Fruit fly (Drosophila melanogaster) whole organism, embryonic: Measurements from ENCODE around the gene CG6005.

Experiments used
- Atf6 ChIP-seq: fragments of 200-800 bp; sonication (Bioruptor generic); IDR thresholded peaks from 2 replicates; pipeline ENCODE4 v1.3.6; 2022; ENCODE audit warnings: missing biosample characterization, missing genetic modification characterization
- B-H1 ChIP-seq: fragments of 200-800 bp; sonication (Bioruptor generic); IDR thresholded peaks from 3 replicates; pipeline ENCODE4 v1.3.6; 2022; ENCODE audit warnings: missing biosample characterization, missing genetic modification characterization
- BEAF-32 ChIP-seq: fragments of 200-800 bp; sonication (Bioruptor generic); optimal IDR thresholded peaks from 3 replicates; lab custom pipeline; 2017; ENCODE audit warnings: missing biosample characterization, missing genetic modification characterization, mild to moderate bottlenecking, moderate library complexity, missing genetic modification reagents
- CG12104 ChIP-seq: fragments of 200-800 bp; sonication (Bioruptor generic); optimal IDR thresholded peaks from 3 replicates; lab custom pipeline; 2016; ENCODE audit warnings: missing biosample characterization, missing genetic modification characterization
- CG12219 ChIP-seq: fragments of 200-800 bp; sonication (Bioruptor generic); optimal IDR thresholded peaks from 3 replicates; lab custom pipeline; 2018; ENCODE audit warnings: missing biosample characterization, mild to moderate bottlenecking, missing genetic modification characterization
- CG1233 ChIP-seq: fragments of 200-800 bp; sonication (Bioruptor generic); optimal IDR thresholded peaks from 4 replicates; lab custom pipeline; 2018; ENCODE audit warnings: missing biosample characterization, mild to moderate bottlenecking, missing genetic modification characterization
- CG12391 ChIP-seq: fragments of 200-800 bp; sonication (Bioruptor generic); optimal IDR thresholded peaks from 3 replicates; lab custom pipeline; 2018; ENCODE audit warnings: missing biosample characterization, mild to moderate bottlenecking, missing genetic modification characterization, moderate library complexity
- CG15011 ChIP-seq: fragments of 200-800 bp; sonication (Bioruptor generic); optimal IDR thresholded peaks from 3 replicates; lab custom pipeline; 2018; ENCODE audit warnings: missing biosample characterization, mild to moderate bottlenecking, missing genetic modification characterization
- CG15696 ChIP-seq: fragments of 200-800 bp; sonication (Bioruptor generic); optimal IDR thresholded peaks from 2 replicates; lab custom pipeline; 2019; ENCODE audit warnings: missing biosample characterization, mild to moderate bottlenecking, missing genetic modification characterization, moderate library complexity
- CG17186 ChIP-seq: fragments of 200-800 bp; sonication (Bioruptor generic); optimal IDR thresholded peaks from 3 replicates; lab custom pipeline; 2017; ENCODE audit warnings: missing biosample characterization, missing genetic modification reagents, missing genetic modification characterization
- CG17361 ChIP-seq: fragments of 200-800 bp; sonication (Bioruptor generic); IDR thresholded peaks from 3 replicates; pipeline ENCODE4 v1.3.6; 2022; ENCODE audit warnings: missing biosample characterization, missing genetic modification characterization
- CG17912 ChIP-seq: fragments of 200-800 bp; sonication (Bioruptor generic); optimal IDR thresholded peaks from 2 replicates; lab custom pipeline; 2018; ENCODE audit warnings: missing biosample characterization, mild to moderate bottlenecking, missing genetic modification characterization
- CG1832 ChIP-seq: fragments of 200-800 bp; sonication (Bioruptor generic); optimal IDR thresholded peaks from 2 replicates; lab custom pipeline; 2017; ENCODE audit warnings: missing biosample characterization, mild to moderate bottlenecking, missing genetic modification characterization, inconsistent platforms
- CG18764 ChIP-seq: fragments of 200-800 bp; sonication (Bioruptor generic); optimal IDR thresholded peaks from 3 replicates; lab custom pipeline; 2016; ENCODE audit warnings: missing biosample characterization, missing genetic modification characterization
- CG2712 ChIP-seq: fragments of 200-800 bp; optimal IDR thresholded peaks from 3 replicates; lab custom pipeline; 2019; ENCODE audit warnings: missing biosample characterization, mild to moderate bottlenecking, missing genetic modification characterization, moderate library complexity
- CG2875 ChIP-seq: fragments of 200-800 bp; sonication (Bioruptor generic); optimal IDR thresholded peaks from 2 replicates; lab custom pipeline; 2017; ENCODE audit warnings: missing biosample characterization, mild to moderate bottlenecking, missing genetic modification characterization, missing genetic modification reagents
- CG30020 ChIP-seq: fragments of 200-800 bp; optimal IDR thresholded peaks from 2 replicates; lab custom pipeline; 2019; ENCODE audit warnings: missing biosample characterization, mild to moderate bottlenecking, missing genetic modification characterization, moderate library complexity
- CG3847 ChIP-seq: fragments of 200-800 bp; sonication (Bioruptor generic); IDR thresholded peaks from 2 replicates; pipeline ENCODE4 v1.3.6; 2022; ENCODE audit warnings: missing biosample characterization, missing genetic modification characterization
- CG3995 ChIP-seq: fragments of 200-800 bp; sonication (Bioruptor generic); optimal IDR thresholded peaks from 3 replicates; lab custom pipeline; 2016; ENCODE audit warnings: missing biosample characterization, missing genetic modification characterization
- CG43689 ChIP-seq: fragments of 200-800 bp; sonication (Bioruptor generic); IDR thresholded peaks from 2 replicates; pipeline ENCODE4 v1.3.6; 2022; ENCODE audit warnings: missing biosample characterization, missing genetic modification characterization
- CG6254 ChIP-seq: fragments of 200-800 bp; sonication (Bioruptor generic); optimal IDR thresholded peaks from 3 replicates; lab custom pipeline; 2017; ENCODE audit warnings: mild to moderate bottlenecking, missing biosample characterization, missing genetic modification reagents, missing genetic modification characterization
- CG6765 ChIP-seq: fragments of 200-800 bp; sonication (Bioruptor generic); optimal IDR thresholded peaks from 3 replicates; lab custom pipeline; 2017; ENCODE audit warnings: missing biosample characterization, mild to moderate bottlenecking, missing genetic modification characterization
- CG8924 ChIP-seq: fragments of 200-800 bp; optimal IDR thresholded peaks from 3 replicates; lab custom pipeline; 2019; ENCODE audit warnings: missing biosample characterization, mild to moderate bottlenecking, missing genetic modification characterization, moderate library complexity
- CG9797 ChIP-seq: fragments of 200-800 bp; sonication (Bioruptor generic); optimal IDR thresholded peaks from 3 replicates; lab custom pipeline; 2018; ENCODE audit warnings: missing biosample characterization, mild to moderate bottlenecking, missing genetic modification characterization
- Deaf1 ChIP-seq: fragments of 200-800 bp; optimal IDR thresholded peaks from 3 replicates; lab custom pipeline; 2019; ENCODE audit warnings: missing biosample characterization, mild to moderate bottlenecking, missing genetic modification characterization, moderate library complexity
- Dref ChIP-seq: fragments of 200-800 bp; sonication (Bioruptor generic); IDR thresholded peaks from 2 replicates; pipeline ENCODE4 v1.3.6; 2022; ENCODE audit warnings: missing biosample characterization, missing genetic modification characterization
- Ets97D ChIP-seq: fragments of 200-800 bp; sonication (Bioruptor generic); optimal IDR thresholded peaks from 3 replicates; lab custom pipeline; 2016; ENCODE audit warnings: missing biosample characterization, missing genetic modification characterization
- Gug ChIP-seq: fragments of 200-800 bp; sonication (Bioruptor generic); IDR thresholded peaks from 4 replicates; pipeline ENCODE4 v1.3.6; 2022; ENCODE audit warnings: missing biosample characterization, missing genetic modification characterization
- Hr51 ChIP-seq, 2 experiments: fragments of 200-800 bp; sonication (Bioruptor generic); optimal IDR thresholded peaks; 2 replicates in 1 of 2; 3 replicates in 1 of 2; lab custom pipeline; 2016 to 2018; ENCODE audit warnings: missing biosample characterization in 2 of 2, missing genetic modification characterization in 2 of 2, mild to moderate bottlenecking in 1 of 2, moderate library complexity in 1 of 2
- Hr78 ChIP-seq, 2 experiments: fragments of 200-800 bp in 1 of 2; fragments of >200 bp in 1 of 2; sonication (Bioruptor generic) in 1 of 2; optimal IDR thresholded peaks; 2 replicates each; lab custom pipeline; 2017 to 2019; ENCODE audit warnings: missing biosample characterization in 2 of 2, missing genetic modification characterization in 2 of 2, mild to moderate bottlenecking in 1 of 2, moderate library complexity in 1 of 2
- MBD-R2 ChIP-seq: fragments of 200-800 bp; sonication (Bioruptor generic); IDR thresholded peaks from 2 replicates; pipeline ENCODE4 v1.3.6; 2022; ENCODE audit warnings: missing biosample characterization, missing genetic modification characterization
- MESR4 ChIP-seq: fragments of 200-800 bp; sonication (Bioruptor generic); optimal IDR thresholded peaks from 2 replicates; lab custom pipeline; 2018; ENCODE audit warnings: missing biosample characterization, mild to moderate bottlenecking, missing genetic modification characterization, moderate library complexity
- Mad ChIP-seq: fragments of 200-800 bp; sonication (Bioruptor generic); optimal IDR thresholded peaks from 2 replicates; lab custom pipeline; 2016; ENCODE audit warnings: missing biosample characterization, missing genetic modification characterization
- Nf-YC ChIP-seq: fragments of 200-800 bp; optimal IDR thresholded peaks from 3 replicates; lab custom pipeline; 2019; ENCODE audit warnings: missing biosample characterization, mild to moderate bottlenecking, missing genetic modification characterization, moderate library complexity
- Six4 ChIP-seq: fragments of 200-800 bp; sonication (Bioruptor generic); optimal IDR thresholded peaks from 2 replicates; lab custom pipeline; 2016; ENCODE audit warnings: missing biosample characterization, missing genetic modification characterization
- Taf1 ChIP-seq: fragments of 200-800 bp; sonication (Bioruptor generic); IDR thresholded peaks from 2 replicates; pipeline ENCODE4 v1.3.6; 2022; ENCODE audit warnings: missing biosample characterization, missing genetic modification characterization
- YL-1 ChIP-seq: fragments of 200-800 bp; sonication (Bioruptor generic); optimal IDR thresholded peaks from 3 replicates; lab custom pipeline; 2017; ENCODE audit warnings: missing biosample characterization, mild to moderate bottlenecking, missing genetic modification characterization
- bab2 ChIP-seq: fragments of 200-800 bp; sonication (Bioruptor generic); optimal IDR thresholded peaks from 2 replicates; lab custom pipeline; 2016; ENCODE audit warnings: missing biosample characterization, missing genetic modification characterization
- br ChIP-seq: fragments of >200 bp; optimal IDR thresholded peaks from 2 replicates; lab custom pipeline; 2017
- chif ChIP-seq, 2 experiments: fragments of 200-800 bp; sonication (Bioruptor generic); optimal IDR thresholded peaks; 3 replicates each; lab custom pipeline; 2016; ENCODE audit warnings: missing biosample characterization in 2 of 2, missing genetic modification characterization in 2 of 2
- eve ChIP-seq, 2 experiments: fragments of >200 bp; optimal IDR thresholded peaks; 2 replicates each; lab custom pipeline; 2017; ENCODE audit warnings: missing biosample characterization in 2 of 2, missing genetic modification characterization in 2 of 2
- fd64A ChIP-seq: fragments of 200-800 bp; sonication (Bioruptor generic); optimal IDR thresholded peaks from 3 replicates; lab custom pipeline; 2018; ENCODE audit warnings: missing biosample characterization, mild to moderate bottlenecking, missing genetic modification characterization
- gcm ChIP-seq: fragments of 200-800 bp; sonication (Bioruptor generic); optimal IDR thresholded peaks from 2 replicates; lab custom pipeline; 2019; ENCODE audit warnings: missing biosample characterization, mild to moderate bottlenecking, missing genetic modification characterization, moderate library complexity
- gem ChIP-seq: fragments of 200-800 bp; sonication (Bioruptor generic); optimal IDR thresholded peaks from 2 replicates; lab custom pipeline; 2019; ENCODE audit warnings: missing biosample characterization, mild to moderate bottlenecking, missing genetic modification characterization, moderate library complexity
- kni ChIP-seq: fragments of 200-800 bp; sonication (Bioruptor generic); optimal IDR thresholded peaks from 3 replicates; lab custom pipeline; 2017; ENCODE audit warnings: mild to moderate bottlenecking, missing biosample characterization, missing genetic modification reagents, missing genetic modification characterization
- repo ChIP-seq: fragments of 200-800 bp; sonication (Bioruptor generic); optimal IDR thresholded peaks from 2 replicates; lab custom pipeline; 2016; ENCODE audit warnings: missing biosample characterization, missing genetic modification characterization
- schlank ChIP-seq: fragments of 200-800 bp; sonication (Bioruptor generic); optimal IDR thresholded peaks from 2 replicates; lab custom pipeline; 2018; ENCODE audit warnings: missing biosample characterization, mild to moderate bottlenecking, missing genetic modification characterization
- sd ChIP-seq: fragments of 200-800 bp; sonication (Bioruptor generic); optimal IDR thresholded peaks from 3 replicates; lab custom pipeline; 2018; ENCODE audit warnings: missing biosample characterization, mild to moderate bottlenecking, missing genetic modification characterization, moderate library complexity
- stc ChIP-seq: fragments of 200-800 bp; sonication (Bioruptor generic); IDR thresholded peaks from 2 replicates; pipeline ENCODE4 v1.3.6; 2022; ENCODE audit warnings: missing biosample characterization, missing genetic modification characterization
- stwl ChIP-seq: fragments of 200-800 bp; sonication (Bioruptor generic); optimal IDR thresholded peaks from 3 replicates; lab custom pipeline; 2018; ENCODE audit warnings: missing biosample characterization, mild to moderate bottlenecking, missing genetic modification characterization, moderate library complexity
- vfl ChIP-seq: fragments of 200-800 bp; sonication (Bioruptor generic); optimal IDR thresholded peaks from 2 replicates; lab custom pipeline; 2016; ENCODE audit warnings: missing biosample characterization, missing genetic modification characterization
- vvl ChIP-seq: fragments of 200-800 bp; sonication (Bioruptor generic); IDR thresholded peaks from 2 replicates; pipeline ENCODE4 v1.3.6; 2022; ENCODE audit warnings: missing biosample characterization, missing genetic modification characterization

Gene CG6005

dm6 chr3R:19027165-19027564 lies 3.3 kb upstream of the CG6005 start, which contains the start of gene NP15.6 (continued):
- no peak for TF ChIP-seq B-H1
- TF ChIP-seq CG3995, result no peak
- TF ChIP-seq CG9797 (GFP tag; lab: Kevin White, UChicago), result peak; percentile 86
- TF ChIP-seq CG1832, result no peak
- TF ChIP-seq Nf-YC, result no peak
- no peak for TF ChIP-seq CG12104 (GFP tag; lab: Kevin White, UChicago)
- TF ChIP-seq schlank (tag; lab: Kevin White, UChicago), result no peak
- TF ChIP-seq CG8924 (tag; lab: Kevin White, UChicago), result no peak
- no peak for TF ChIP-seq CG2875 (GFP tag; lab: Kevin White, UChicago)
- no peak for TF ChIP-seq gcm (GFP tag; lab: Kevin White, UChicago)
- TF ChIP-seq gem, result no peak
- TF ChIP-seq Gug (GFP tag; lab: Robert Waterston, UW), result no peak
- no peak for TF ChIP-seq Atf6
- TF ChIP-seq BEAF-32 (GFP tag; lab: Kevin White, UChicago), result peak; percentile 35
- TF ChIP-seq Dref, result no peak
- TF ChIP-seq CG1233 (GFP tag; lab: Kevin White, UChicago), result no peak
- no peak for TF ChIP-seq repo (GFP tag; lab: Kevin White, UChicago)
- TF ChIP-seq br (lab: Kevin White, UChicago), result no peak
- no peak for TF ChIP-seq eve (GFP tag; optimal IDR thresholded peaks at IDR 0.05; lab: Kevin White, UChicago)
- no peak for TF ChIP-seq Ets97D (GFP tag; lab: Kevin White, UChicago)
- no peak for TF ChIP-seq CG6254 (GFP tag; lab: Kevin White, UChicago)
- no peak for TF ChIP-seq Hr78 (GFP tag; optimal IDR thresholded peaks at IDR 0.05; lab: Kevin White, UChicago)
- TF ChIP-seq CG17361 (GFP tag; lab: Robert Waterston, UW), result no peak
- TF ChIP-seq CG2712 (tag; lab: Kevin White, UChicago), result peak; percentile 4
- peak; percentile 31 for TF ChIP-seq stwl
- TF ChIP-seq CG17186 (GFP tag; lab: Kevin White, UChicago), result no peak
- TF ChIP-seq bab2 (GFP tag; lab: Kevin White, UChicago), result no peak
- TF ChIP-seq CG43689, result no peak
- TF ChIP-seq vvl, result no peak
- no peak for TF ChIP-seq CG18764
- TF ChIP-seq Deaf1, result no peak
- no peak for TF ChIP-seq stc (GFP tag; lab: Robert Waterston, UW)
- no peak for TF ChIP-seq CG12391
- peak; percentile 63 for TF ChIP-seq MESR4
- TF ChIP-seq Six4 (GFP tag; lab: Kevin White, UChicago), result no peak
- no peak for TF ChIP-seq Taf1 (GFP tag; lab: Robert Waterston, UW)
- TF ChIP-seq Mad (GFP tag; lab: Kevin White, UChicago), result no peak
- TF ChIP-seq vfl (GFP tag; lab: Kevin White, UChicago), result no peak
- no peak for TF ChIP-seq Hr51 (GFP tag; optimal IDR thresholded peaks at IDR 0.05; lab: Kevin White, UChicago)
- no peak for TF ChIP-seq CG30020 (tag; lab: Kevin White, UChicago)
- no peak for TF ChIP-seq CG6765 (GFP tag; lab: Kevin White, UChicago)
- no peak for TF ChIP-seq CG15011 (GFP tag; lab: Kevin White, UChicago)
- TF ChIP-seq chif (GFP tag; optimal IDR thresholded peaks at IDR 0.05; lab: Kevin White, UChicago), result no peak
- no peak for TF ChIP-seq fd64A (GFP tag; lab: Kevin White, UChicago)
- TF ChIP-seq sd (tag; lab: Kevin White, UChicago), result no peak
- no peak for TF ChIP-seq kni (GFP tag; lab: Kevin White, UChicago)
- peak; percentile 41 for TF ChIP-seq YL-1
- TF ChIP-seq CG17912, result no peak
- 0 out of 2 replicates have a peak, but pooled peaks have one; percentile 7 for TF ChIP-seq CG3847 (GFP tag; lab: Robert Waterston, UW)
- TF ChIP-seq CG15696 (tag; lab: Kevin White, UChicago), result no peak
- peak; percentile 85 for TF ChIP-seq MBD-R2 (GFP tag; lab: Robert Waterston, UW)
- TF ChIP-seq CG12219, result no peak
